Fruit fly (Drosophila melanogaster) whole organism, embryonic: ENCODE measurements around the gene Rpt6R.

Experiments used
- Abd-B ChIP-seq: fragments of 200-800 bp; sonication (Bioruptor generic); optimal IDR thresholded peaks from 2 replicates; lab custom pipeline; 2018; ENCODE audit warnings: missing biosample characterization, mild to moderate bottlenecking, missing genetic modification characterization, moderate library complexity
- BEAF-32 ChIP-seq: fragments of 200-800 bp; sonication (Bioruptor generic); optimal IDR thresholded peaks from 3 replicates; lab custom pipeline; 2017; ENCODE audit warnings: missing biosample characterization, missing genetic modification characterization, mild to moderate bottlenecking, moderate library complexity, missing genetic modification reagents
- Bteb2 ChIP-seq: fragments of 200-800 bp; sonication (Bioruptor generic); optimal IDR thresholded peaks from 2 replicates; lab custom pipeline; 2016; ENCODE audit warnings: missing biosample characterization, missing genetic modification characterization
- CG10654 ChIP-seq: fragments of 200-800 bp; sonication (Bioruptor generic); optimal IDR thresholded peaks from 2 replicates; lab custom pipeline; 2016; ENCODE audit warnings: missing biosample characterization, missing genetic modification characterization
- CG11398 ChIP-seq: fragments of 200-800 bp; sonication (Bioruptor generic); optimal IDR thresholded peaks from 2 replicates; lab custom pipeline; 2016; ENCODE audit warnings: missing biosample characterization, missing genetic modification characterization
- CG11695 ChIP-seq: fragments of 200-800 bp; sonication (Bioruptor generic); IDR thresholded peaks from 3 replicates; pipeline ENCODE4 v1.3.6; 2022; ENCODE audit warnings: missing biosample characterization, missing genetic modification characterization
- CG13775 ChIP-seq: fragments of 200-800 bp; sonication (Bioruptor generic); optimal IDR thresholded peaks from 3 replicates; lab custom pipeline; 2017; ENCODE audit warnings: missing biosample characterization, mild to moderate bottlenecking, missing genetic modification characterization
- CG15011 ChIP-seq: fragments of 200-800 bp; sonication (Bioruptor generic); optimal IDR thresholded peaks from 3 replicates; lab custom pipeline; 2018; ENCODE audit warnings: missing biosample characterization, mild to moderate bottlenecking, missing genetic modification characterization
- CG1602 ChIP-seq: fragments of 200-800 bp; sonication (Bioruptor generic); optimal IDR thresholded peaks from 3 replicates; lab custom pipeline; 2016; ENCODE audit warnings: missing biosample characterization, missing genetic modification characterization
- CG16815 ChIP-seq: fragments of 200-800 bp; sonication (Bioruptor generic); optimal IDR thresholded peaks from 3 replicates; lab custom pipeline; 2017; ENCODE audit warnings: missing biosample characterization, mild to moderate bottlenecking, missing genetic modification characterization
- CG2889 ChIP-seq: fragments of 200-800 bp; sonication (Bioruptor generic); IDR thresholded peaks from 3 replicates; pipeline ENCODE4 v1.3.6; 2022; ENCODE audit warnings: missing biosample characterization, missing genetic modification characterization
- CG3163 ChIP-seq: fragments of 200-800 bp; sonication (Bioruptor generic); optimal IDR thresholded peaks from 3 replicates; lab custom pipeline; 2016; ENCODE audit warnings: missing biosample characterization, missing genetic modification characterization
- CG4707 ChIP-seq: fragments of 200-800 bp; sonication (Bioruptor generic); optimal IDR thresholded peaks from 2 replicates; lab custom pipeline; 2018; ENCODE audit warnings: missing biosample characterization, mild to moderate bottlenecking, missing genetic modification characterization, moderate library complexity
- CG5180 ChIP-seq: fragments of 200-800 bp; sonication (Bioruptor generic); optimal IDR thresholded peaks from 3 replicates; lab custom pipeline; 2017; ENCODE audit warnings: missing biosample characterization, missing genetic modification characterization, mild to moderate bottlenecking, moderate library complexity, missing genetic modification reagents
- CG7271 ChIP-seq: fragments of 200-800 bp; sonication (Bioruptor generic); optimal IDR thresholded peaks from 2 replicates; lab custom pipeline; 2018; ENCODE audit warnings: missing biosample characterization, mild to moderate bottlenecking, missing genetic modification characterization, moderate library complexity
- CG7786 ChIP-seq: fragments of 200-800 bp; sonication (Bioruptor generic); optimal IDR thresholded peaks from 2 replicates; lab custom pipeline; 2016; ENCODE audit warnings: missing biosample characterization, missing genetic modification characterization
- CG7963 ChIP-seq: fragments of 200-800 bp; sonication (Bioruptor generic); IDR thresholded peaks from 3 replicates; pipeline ENCODE4 v1.3.6; 2022; ENCODE audit warnings: missing biosample characterization, missing genetic modification characterization; ENCODE audit not compliant: partially characterized antibody
- Gug ChIP-seq: fragments of 200-800 bp; sonication (Bioruptor generic); IDR thresholded peaks from 4 replicates; pipeline ENCODE4 v1.3.6; 2022; ENCODE audit warnings: missing biosample characterization, missing genetic modification characterization
- Hey ChIP-seq: fragments of 200-800 bp; sonication (Bioruptor generic); optimal IDR thresholded peaks from 3 replicates; lab custom pipeline; 2018; ENCODE audit warnings: missing biosample characterization, mild to moderate bottlenecking, missing genetic modification characterization
- HmgZ ChIP-seq: fragments of 200-800 bp; sonication (Bioruptor generic); optimal IDR thresholded peaks from 2 replicates; lab custom pipeline; 2018; ENCODE audit warnings: missing biosample characterization, mild to moderate bottlenecking, missing genetic modification characterization
- Hmr ChIP-seq: fragments of 200-800 bp; sonication (Bioruptor generic); optimal IDR thresholded peaks from 3 replicates; lab custom pipeline; 2017; ENCODE audit warnings: mild to moderate bottlenecking, missing biosample characterization, missing genetic modification reagents, missing genetic modification characterization
- Hr78 ChIP-seq, 2 experiments: fragments of 200-800 bp in 1 of 2; fragments of >200 bp in 1 of 2; sonication (Bioruptor generic) in 1 of 2; optimal IDR thresholded peaks; 2 replicates each; lab custom pipeline; 2017 to 2019; ENCODE audit warnings: missing biosample characterization in 2 of 2, missing genetic modification characterization in 2 of 2, mild to moderate bottlenecking in 1 of 2, moderate library complexity in 1 of 2
- Kr ChIP-seq: fragments of 200-800 bp; sonication (Bioruptor generic); optimal IDR thresholded peaks from 2 replicates; lab custom pipeline; 2017; ENCODE audit warnings: missing biosample characterization, mild to moderate bottlenecking, missing genetic modification characterization
- Lpt ChIP-seq: fragments of >200 bp; optimal IDR thresholded peaks from 2 replicates; lab custom pipeline; 2018; ENCODE audit warnings: missing biosample characterization, missing genetic modification characterization
- YL-1 ChIP-seq: fragments of 200-800 bp; sonication (Bioruptor generic); optimal IDR thresholded peaks from 3 replicates; lab custom pipeline; 2017; ENCODE audit warnings: missing biosample characterization, mild to moderate bottlenecking, missing genetic modification characterization
- ase ChIP-seq: fragments of 200-800 bp; sonication (Bioruptor generic); IDR thresholded peaks from 3 replicates; pipeline ENCODE4 v1.3.6; 2022; ENCODE audit warnings: missing biosample characterization, missing genetic modification characterization
- bigmax ChIP-seq: fragments of 200-800 bp; sonication (Bioruptor generic); optimal IDR thresholded peaks from 2 replicates; lab custom pipeline; 2018; ENCODE audit warnings: missing biosample characterization, mild to moderate bottlenecking, missing genetic modification characterization
- cad ChIP-seq: fragments of >200 bp; optimal IDR thresholded peaks from 2 replicates; lab custom pipeline; 2017; ENCODE audit warnings: missing biosample characterization, missing genetic modification characterization
- cato ChIP-seq: fragments of 200-800 bp; sonication (Bioruptor generic); optimal IDR thresholded peaks from 2 replicates; lab custom pipeline; 2016; ENCODE audit warnings: missing biosample characterization, missing genetic modification characterization, borderline replicate concordance
- chn ChIP-seq: fragments of 200-800 bp; sonication (Bioruptor generic); optimal IDR thresholded peaks from 2 replicates; lab custom pipeline; 2016; ENCODE audit warnings: missing biosample characterization, missing genetic modification characterization
- fd102C ChIP-seq: fragments of 200-800 bp; sonication (Bioruptor generic); optimal IDR thresholded peaks from 2 replicates; lab custom pipeline; 2018; ENCODE audit warnings: missing biosample characterization, mild to moderate bottlenecking, missing genetic modification characterization, moderate library complexity
- fd96Cb ChIP-seq: fragments of 200-800 bp; sonication (Bioruptor generic); optimal IDR thresholded peaks from 2 replicates; lab custom pipeline; 2018; ENCODE audit warnings: missing biosample characterization, mild to moderate bottlenecking, missing genetic modification characterization, moderate library complexity
- gcm2 ChIP-seq: fragments of 200-800 bp; sonication (Bioruptor generic); optimal IDR thresholded peaks from 2 replicates; lab custom pipeline; 2016; ENCODE audit warnings: missing biosample characterization, missing genetic modification characterization
- gfzf ChIP-seq: fragments of 200-800 bp; sonication (Bioruptor generic); optimal IDR thresholded peaks from 2 replicates; lab custom pipeline; 2016; ENCODE audit warnings: missing biosample characterization, mild to moderate bottlenecking, missing genetic modification characterization, moderate library complexity
- ham ChIP-seq: fragments of 200-800 bp; sonication (Bioruptor generic); IDR thresholded peaks from 2 replicates; pipeline ENCODE4 v1.3.6; 2022; ENCODE audit warnings: missing biosample characterization, missing genetic modification characterization
- ind ChIP-seq: fragments of 200-800 bp; sonication (Bioruptor generic); optimal IDR thresholded peaks from 3 replicates; lab custom pipeline; 2016; ENCODE audit warnings: missing biosample characterization, missing genetic modification characterization
- jigr1 ChIP-seq: fragments of 200-800 bp; sonication (Bioruptor generic); IDR thresholded peaks from 3 replicates; pipeline ENCODE4 v1.3.6; 2022; ENCODE audit warnings: missing biosample characterization, missing genetic modification characterization
- kni ChIP-seq: fragments of 200-800 bp; sonication (Bioruptor generic); optimal IDR thresholded peaks from 3 replicates; lab custom pipeline; 2017; ENCODE audit warnings: mild to moderate bottlenecking, missing biosample characterization, missing genetic modification reagents, missing genetic modification characterization
- lab ChIP-seq: fragments of 200-800 bp; sonication (Bioruptor generic); optimal IDR thresholded peaks from 3 replicates; lab custom pipeline; 2017; ENCODE audit warnings: missing biosample characterization, missing genetic modification characterization, mild to moderate bottlenecking, moderate library complexity, missing genetic modification reagents
- lmd ChIP-seq: fragments of 200-800 bp; sonication (Bioruptor generic); IDR thresholded peaks from 2 replicates; pipeline ENCODE4 v1.3.6; 2022; ENCODE audit warnings: missing biosample characterization, missing genetic modification characterization
- lov ChIP-seq, 2 experiments: fragments of 200-800 bp in 1 of 2; fragments of >200 bp in 1 of 2; sonication (Bioruptor generic) in 1 of 2; IDR thresholded peaks in 1 of 2; optimal IDR thresholded peaks in 1 of 2; 2 replicates in 1 of 2; 3 replicates in 1 of 2; pipeline versions ENCODE4 v1.3.6 to Lab custom; 2017 to 2022; ENCODE audit warnings: missing biosample characterization in 1 of 2, missing genetic modification characterization in 1 of 2
- p53 ChIP-seq: fragments of 200-800 bp; sonication (Bioruptor generic); optimal IDR thresholded peaks from 2 replicates; lab custom pipeline; 2016; ENCODE audit warnings: missing biosample characterization, missing genetic modification characterization
- run ChIP-seq: fragments of 200-800 bp; sonication (Bioruptor generic); optimal IDR thresholded peaks from 3 replicates; lab custom pipeline; 2018; ENCODE audit warnings: missing biosample characterization, mild to moderate bottlenecking, missing genetic modification characterization
- seq ChIP-seq: fragments of 200-800 bp; sonication (Bioruptor generic); IDR thresholded peaks from 2 replicates; pipeline ENCODE4 v1.3.6; 2022; ENCODE audit warnings: missing biosample characterization, missing genetic modification characterization
- trem ChIP-seq: fragments of 200-800 bp; optimal IDR thresholded peaks from 3 replicates; lab custom pipeline; 2019; ENCODE audit warnings: missing biosample characterization, mild to moderate bottlenecking, missing genetic modification characterization, moderate library complexity
- trh ChIP-seq: fragments of 200-800 bp; sonication (Bioruptor generic); optimal IDR thresholded peaks from 2 replicates; lab custom pipeline; 2016; ENCODE audit warnings: missing biosample characterization, missing genetic modification characterization
- tup ChIP-seq: fragments of 200-800 bp; sonication (Bioruptor generic); optimal IDR thresholded peaks from 2 replicates; lab custom pipeline; 2016; ENCODE audit warnings: missing biosample characterization, mild to moderate bottlenecking, missing genetic modification characterization, moderate library complexity
- twi ChIP-seq: fragments of 200-800 bp; optimal IDR thresholded peaks from 2 replicates; lab custom pipeline; 2019; ENCODE audit warnings: missing biosample characterization, mild to moderate bottlenecking, missing genetic modification characterization, moderate library complexity
- unc-4 ChIP-seq: fragments of 200-800 bp; sonication (Bioruptor generic); IDR thresholded peaks from 2 replicates; pipeline ENCODE4 v1.3.6; 2022; ENCODE audit warnings: missing biosample characterization, missing genetic modification characterization; ENCODE audit not compliant: partially characterized antibody

Rpt6R gene

DNA sequence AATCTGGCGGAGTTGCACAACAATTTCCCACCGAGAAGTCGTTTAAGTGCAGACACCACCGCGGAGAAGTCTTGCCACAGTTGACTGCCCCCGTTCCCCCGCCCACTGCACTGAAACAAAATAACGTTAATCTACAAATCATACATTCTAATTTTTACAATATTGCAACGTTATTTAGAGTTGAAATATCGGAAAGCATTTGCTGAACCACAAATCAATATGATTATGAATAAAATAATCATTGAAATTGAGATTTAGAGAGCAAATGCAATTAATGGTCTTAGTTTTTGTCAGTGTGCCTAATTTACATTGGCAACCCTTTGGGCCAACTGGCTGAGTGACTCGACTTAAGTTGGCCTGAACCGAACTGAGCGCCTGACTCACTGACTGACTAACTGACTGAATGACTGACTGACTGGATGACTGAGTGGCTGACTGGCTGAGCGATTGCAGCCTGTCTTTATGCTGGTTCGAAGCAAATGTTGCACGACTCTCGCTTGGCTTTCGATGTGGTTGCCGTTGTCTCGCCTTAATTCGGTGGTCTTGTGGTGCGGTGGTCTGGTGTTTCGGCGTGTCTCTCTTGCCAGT is 12.8 kb downstream of the Rpt6R start (continued):
- peak in 1 of 2 experiments; percentile 66 for TF ChIP-seq Hr78 (GFP tag; optimal IDR thresholded peaks at IDR 0.05; lab: Kevin White, UChicago)
- peak; percentile 63 for TF ChIP-seq CG10654
- TF ChIP-seq CG16815: peak; percentile 23
- no peak for TF ChIP-seq unc-4 (GFP tag; lab: Robert Waterston, UW)
- no peak for TF ChIP-seq CG3163
- peak; percentile 60 for TF ChIP-seq seq
- TF ChIP-seq Gug (GFP tag; lab: Robert Waterston, UW): peak; percentile 58; the same call in 2 of the 4 replicates
- peak; percentile 81 for TF ChIP-seq ase (GFP tag; lab: Robert Waterston, UW)
- TF ChIP-seq tup (GFP tag; lab: Kevin White, UChicago): no peak
- peak; percentile 66 for TF ChIP-seq chn (GFP tag; lab: Kevin White, UChicago)
- TF ChIP-seq YL-1 (GFP tag; lab: Kevin White, UChicago): peak; percentile 12
- TF ChIP-seq Kr (GFP tag; lab: Kevin White, UChicago): no peak
- TF ChIP-seq bigmax: no peak
- no peak for TF ChIP-seq Lpt (GFP tag; lab: Kevin White, UChicago)
- TF ChIP-seq CG15011 (GFP tag; lab: Kevin White, UChicago): no peak
- TF ChIP-seq trh (GFP tag; lab: Kevin White, UChicago): peak; percentile 16
- TF ChIP-seq Abd-B: peak; percentile 58
- TF ChIP-seq cad (GFP tag; lab: Kevin White, UChicago): no peak
- TF ChIP-seq lab (GFP tag; lab: Kevin White, UChicago): peak; percentile 84
- TF ChIP-seq ind (GFP tag; lab: Kevin White, UChicago): peak; percentile 74
- TF ChIP-seq CG7786 (GFP tag; lab: Kevin White, UChicago): peak; percentile 39
- peak; percentile 71 for TF ChIP-seq CG1602
- TF ChIP-seq trem (tag; lab: Kevin White, UChicago): peak; percentile 62
- TF ChIP-seq CG11398 (GFP tag; lab: Kevin White, UChicago): peak; percentile 62
- TF ChIP-seq run (tag; lab: Kevin White, UChicago): peak; percentile 64
- 0 out of 3 replicates have a peak, but pooled peaks have one; percentile 35 for TF ChIP-seq jigr1 (GFP tag; lab: Robert Waterston, UW)
- TF ChIP-seq cato: peak; percentile 28
- no peak for TF ChIP-seq lov (optimal IDR thresholded peaks at IDR 0.05; lab: Kevin White, UChicago)
- no peak for TF ChIP-seq lov (GFP tag; IDR thresholded peaks at IDR 0.05; lab: Robert Waterston, UW)
- TF ChIP-seq CG7963 (GFP tag; lab: Robert Waterston, UW): no peak
- TF ChIP-seq ham (GFP tag; lab: Robert Waterston, UW): no peak
- peak; percentile 66 for TF ChIP-seq HmgZ (tag; lab: Kevin White, UChicago)
- no peak for TF ChIP-seq twi (tag; lab: Kevin White, UChicago)
- TF ChIP-seq CG5180 (GFP tag; lab: Kevin White, UChicago): peak; percentile 79
- no peak for TF ChIP-seq fd102C (GFP tag; lab: Kevin White, UChicago)
- TF ChIP-seq lmd (GFP tag; lab: Robert Waterston, UW): peak; percentile 83
- no peak for TF ChIP-seq BEAF-32 (GFP tag; lab: Kevin White, UChicago)
- no peak for TF ChIP-seq CG7271 (tag; lab: Kevin White, UChicago)
- peak; percentile 57 for TF ChIP-seq CG13775
- peak; percentile 83 for TF ChIP-seq kni (GFP tag; lab: Kevin White, UChicago)
- peak; percentile 61 for TF ChIP-seq Bteb2
- TF ChIP-seq CG11695: peak; percentile 78
- TF ChIP-seq CG2889 (GFP tag; lab: Robert Waterston, UW): peak; percentile 42; the same call in 1 of the 3 replicates
- TF ChIP-seq p53 (GFP tag; lab: Kevin White, UChicago): peak; percentile 20
- TF ChIP-seq Hey (tag; lab: Kevin White, UChicago): no peak
- TF ChIP-seq fd96Cb (tag; lab: Kevin White, UChicago): peak; percentile 85
- peak; percentile 51 for TF ChIP-seq CG4707 (GFP tag; lab: Kevin White, UChicago)
- no peak for TF ChIP-seq gfzf (GFP tag; lab: Kevin White, UChicago)
- peak; percentile 36 for TF ChIP-seq gcm2 (GFP tag; lab: Kevin White, UChicago)
- peak; percentile 69 for TF ChIP-seq Hmr (GFP tag; lab: Kevin White, UChicago)
